Worm (Caenorhabditis elegans): ENCODE data around the gene F23H11.4.

Gene F23H11.4

DNA sequence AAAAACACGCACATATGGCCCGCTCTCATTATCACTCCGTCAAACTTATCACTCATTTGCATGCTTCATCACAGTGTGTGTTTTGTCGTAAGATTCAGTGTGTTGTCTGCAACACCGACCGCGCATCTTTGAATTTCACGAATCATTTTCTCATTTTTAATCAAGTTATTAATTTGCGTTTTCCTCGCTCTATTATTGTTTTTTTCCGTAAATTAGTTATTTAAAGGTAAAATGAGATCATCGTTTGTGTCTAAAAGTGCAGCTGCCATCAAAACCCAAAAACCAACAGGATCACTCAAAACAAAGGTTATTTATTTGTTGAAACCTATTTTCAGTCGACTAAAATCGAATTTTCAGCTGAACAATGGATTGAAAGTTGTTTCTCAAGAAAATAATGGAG is 27.7 kb downstream of the F23H11.4 start, which contains the start of the genes T24C4.5 and ucr-2.3:
Gene T24C4.5 (minus strand): TSS at position 101 of the 400 bp plus-strand sequence.
Gene ucr-2.3 (plus strand): TSS at position 227 of the 400 bp plus-strand sequence.
- no peak for TF ChIP-seq ceh-24 (tag; optimal IDR thresholded peaks at IDR 0.05)
- TF ChIP-seq ceh-18 (tag; optimal IDR thresholded peaks at IDR 0.05): no peak
- TF ChIP-seq ama-1 (optimal IDR thresholded peaks at IDR 0.05): no peak
- TF ChIP-seq K02D7.2 (tag; optimal IDR thresholded peaks at IDR 0.05): no peak
- no peak for TF ChIP-seq pag-3 (tag; optimal IDR thresholded peaks at IDR 0.05; ENCODE audit: borderline replicate concordance)
- TF ChIP-seq nfya-1 (tag; optimal IDR thresholded peaks at IDR 0.05): no peak
- no peak for TF ChIP-seq fkh-10 (GFP tag; optimal IDR thresholded peaks at IDR 0.05)
- TF ChIP-seq ceh-19 (GFP tag; optimal IDR thresholded peaks at IDR 0.05): no peak

DNA sequence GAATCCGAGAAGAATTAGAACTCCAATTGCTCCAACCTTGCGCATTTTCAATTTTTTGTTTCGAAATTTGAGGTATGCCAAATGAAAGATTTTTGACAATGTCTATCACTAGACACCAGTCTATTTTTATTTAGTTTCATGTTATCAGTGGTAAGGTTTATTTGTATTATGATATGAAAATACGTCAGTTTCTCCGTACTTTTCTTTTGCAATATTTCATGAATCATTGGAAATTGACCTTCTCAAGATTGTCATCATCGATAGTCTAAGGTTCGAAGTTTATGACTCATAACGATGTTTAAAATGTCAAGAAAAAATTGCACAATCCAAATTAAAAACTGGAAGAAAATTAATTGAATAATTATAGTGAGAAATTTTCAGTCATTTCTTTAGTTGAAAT is 33.9 kb downstream of the F23H11.4 start, which contains the start of gene clc-19:
Gene clc-19 (minus strand): TSS at position 135 of the 400 bp plus-strand sequence.
- TF ChIP-seq ceh-18 (tag; optimal IDR thresholded peaks at IDR 0.05): no peak
- no peak for TF ChIP-seq hlh-30 (tag; optimal IDR thresholded peaks at IDR 0.05; ENCODE audit: insufficient read depth)
- TF ChIP-seq dve-1 (tag; optimal IDR thresholded peaks at IDR 0.05): no peak
- TF ChIP-seq ahr-1 (tag; optimal IDR thresholded peaks at IDR 0.05): no peak
- no peak for TF ChIP-seq ceh-6 (GFP tag; optimal IDR thresholded peaks at IDR 0.05)
- no peak for TF ChIP-seq pax-1 (tag; optimal IDR thresholded peaks at IDR 0.05)
- no peak for TF ChIP-seq ceh-9 (tag; optimal IDR thresholded peaks at IDR 0.05)
- TF ChIP-seq T23F11.4 (GFP tag; optimal IDR thresholded peaks at IDR 0.05): no peak
- TF ChIP-seq ztf-16 (tag; optimal IDR thresholded peaks at IDR 0.05): no peak
- TF ChIP-seq tbx-7 (tag; optimal IDR thresholded peaks at IDR 0.05): no peak
- no peak for TF ChIP-seq hlh-6 (tag; optimal IDR thresholded peaks at IDR 0.05)
- TF ChIP-seq unc-86 (tag; optimal IDR thresholded peaks at IDR 0.05): no peak

DNA sequence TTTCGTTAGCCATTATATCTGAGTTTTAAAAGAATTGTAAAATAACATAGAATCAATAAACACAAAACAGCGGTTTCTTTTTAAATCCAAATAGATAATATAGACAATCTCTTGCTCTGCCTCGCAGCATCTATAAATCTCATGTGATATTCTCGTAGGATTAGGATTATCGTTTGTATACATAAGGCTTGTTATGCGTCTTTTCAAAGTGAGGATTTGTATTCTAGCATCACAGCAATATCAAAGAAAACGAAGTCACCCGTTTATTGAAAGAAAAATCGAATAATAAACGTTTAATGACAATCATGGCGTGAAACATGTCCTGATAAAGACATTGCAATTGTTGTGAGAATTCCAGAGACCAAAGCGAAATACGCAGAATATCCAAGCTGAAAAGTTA is 35.0 kb downstream of the F23H11.4 start, which contains the start of the genes T24C4.3 and clc-20:
Gene T24C4.3 (minus strand): TSS at position 101 of the 400 bp plus-strand sequence.
Gene clc-20 (plus strand): TSS at position 211 of the 400 bp plus-strand sequence.
- TF ChIP-seq ceh-9 (tag; optimal IDR thresholded peaks at IDR 0.05) (no peak), ets-4 (tag; optimal IDR thresholded peaks at IDR 0.05) (no peak), pax-1 (tag; optimal IDR thresholded peaks at IDR 0.05) (no peak), ceh-22 (tag; optimal IDR thresholded peaks at IDR 0.05) (no peak), mec-3 (tag; optimal IDR thresholded peaks at IDR 0.05; ENCODE audit: borderline replicate concordance) (no peak), ceh-31 (tag; optimal IDR thresholded peaks at IDR 0.05) (no peak), hlh-13 (GFP tag; optimal IDR thresholded peaks at IDR 0.05) (no peak), ceh-45 (GFP tag; IDR thresholded peaks at IDR 0.05) (no peak), tbx-2 (tag; optimal IDR thresholded peaks at IDR 0.05) (no peak), elt-4 (tag; optimal IDR thresholded peaks at IDR 0.05) (no peak), ceh-2 (tag; optimal IDR thresholded peaks at IDR 0.05) (no peak), pha-2 (tag; optimal IDR thresholded peaks at IDR 0.05) (no peak), hlh-30 (tag; optimal IDR thresholded peaks at IDR 0.05; ENCODE audit: insufficient read depth) (no peak), unc-86 (tag; optimal IDR thresholded peaks at IDR 0.05) (no peak), madf-2 (tag; optimal IDR thresholded peaks at IDR 0.05) (no peak)

DNA sequence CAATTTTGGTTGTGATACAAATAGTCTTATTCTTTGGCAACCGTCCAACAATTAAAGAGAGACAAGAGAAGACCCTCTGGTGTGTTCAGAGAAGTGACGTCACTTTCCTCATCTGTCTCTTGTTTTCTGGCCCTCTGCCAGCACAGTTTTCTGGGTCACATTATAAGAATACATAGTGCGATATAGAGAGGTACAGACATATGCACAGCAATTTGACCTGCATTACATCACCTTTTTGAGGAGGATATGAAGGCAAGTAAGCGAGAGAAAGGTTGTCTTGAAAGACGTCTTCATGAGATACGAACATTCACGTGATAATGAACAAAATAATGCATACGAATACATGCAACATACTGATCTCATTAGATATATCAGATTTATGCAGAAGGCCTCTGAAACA is 36.8 kb downstream of the F23H11.4 start:
- TF ChIP-seq tbx-2 (tag; optimal IDR thresholded peaks at IDR 0.05): peak; percentile 9
- no peak for TF ChIP-seq ets-4 (tag; optimal IDR thresholded peaks at IDR 0.05)
- TF ChIP-seq hlh-30 (tag; optimal IDR thresholded peaks at IDR 0.05; ENCODE audit: insufficient read depth): peak; percentile 60

DNA sequence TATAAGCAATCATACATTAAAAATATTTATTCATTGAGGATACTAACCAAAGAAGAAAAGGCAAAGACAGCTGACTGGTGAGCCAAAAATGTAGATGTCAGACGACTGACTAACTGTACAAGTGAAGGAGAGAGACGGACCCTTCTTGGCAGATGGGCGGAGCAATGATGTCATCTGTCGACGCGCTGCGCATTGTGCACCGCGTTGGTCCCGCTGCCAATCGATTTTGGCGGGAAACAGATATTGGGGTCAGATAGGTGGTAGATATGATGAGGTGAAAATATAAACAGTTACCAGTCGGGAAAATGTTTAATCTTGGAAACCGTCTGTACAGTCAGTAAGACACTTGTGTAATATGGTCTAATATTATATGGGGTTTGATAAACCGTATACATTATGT is 37.5 kb downstream of the F23H11.4 start, which contains the start of gene T24C4.2:
Gene T24C4.2 (minus strand): TSS at position 101 of the 400 bp plus-strand sequence.
- TF ChIP-seq tbx-7 (tag; optimal IDR thresholded peaks at IDR 0.05) (no peak), pros-1 (tag; optimal IDR thresholded peaks at IDR 0.05) (no peak), dve-1 (tag; optimal IDR thresholded peaks at IDR 0.05) (no peak), gmeb-2 (tag; optimal IDR thresholded peaks at IDR 0.05) (no peak), ceh-30 (tag; optimal IDR thresholded peaks at IDR 0.05) (no peak), ref-2 (tag; optimal IDR thresholded peaks at IDR 0.05) (no peak), K09A11.1 (tag; optimal IDR thresholded peaks at IDR 0.05; ENCODE audit: insufficient read depth) (no peak), ets-4 (tag; optimal IDR thresholded peaks at IDR 0.05) (no peak), ahr-1 (tag; optimal IDR thresholded peaks at IDR 0.05) (no peak), ceh-34 (tag; optimal IDR thresholded peaks at IDR 0.05) (no peak), dmd-4 (tag; optimal IDR thresholded peaks at IDR 0.05; ENCODE audit: borderline replicate concordance) (no peak), fax-1 (tag; optimal IDR thresholded peaks at IDR 0.05) (no peak), pax-1 (tag; optimal IDR thresholded peaks at IDR 0.05) (no peak), eyg-1 (tag; optimal IDR thresholded peaks at IDR 0.05) (no peak), rnt-1 (tag; optimal IDR thresholded peaks at IDR 0.05) (no peak), unc-55 (GFP tag; optimal IDR thresholded peaks at IDR 0.05) (no peak), K02D7.2 (tag; optimal IDR thresholded peaks at IDR 0.05) (no peak), pha-2 (tag; optimal IDR thresholded peaks at IDR 0.05) (no peak), ceh-9 (tag; optimal IDR thresholded peaks at IDR 0.05) (no peak)

Data from whole organism, late embryonic.